Worm (Caenorhabditis elegans) whole organism, midembryonic: Measurements from ENCODE around the gene cyn-17.

Source experiments
- flt-1 ChIP-seq: fragments of 200-800 bp; sonication (Bioruptor generic); IDR thresholded peaks from 2 replicates; pipeline ENCODE4 v1.3.6; 2022; ENCODE audit warnings: missing genetic modification characterization, missing compliant biosample characterization
- ref-1 ChIP-seq: fragments of 200-800 bp; sonication (Bioruptor generic); conservative IDR thresholded peaks from 2 replicates; pipeline ENCODE4 v1.3.6; 2022; ENCODE audit warnings: missing genetic modification reagents, missing genetic modification characterization, missing compliant biosample characterization

DNA sequence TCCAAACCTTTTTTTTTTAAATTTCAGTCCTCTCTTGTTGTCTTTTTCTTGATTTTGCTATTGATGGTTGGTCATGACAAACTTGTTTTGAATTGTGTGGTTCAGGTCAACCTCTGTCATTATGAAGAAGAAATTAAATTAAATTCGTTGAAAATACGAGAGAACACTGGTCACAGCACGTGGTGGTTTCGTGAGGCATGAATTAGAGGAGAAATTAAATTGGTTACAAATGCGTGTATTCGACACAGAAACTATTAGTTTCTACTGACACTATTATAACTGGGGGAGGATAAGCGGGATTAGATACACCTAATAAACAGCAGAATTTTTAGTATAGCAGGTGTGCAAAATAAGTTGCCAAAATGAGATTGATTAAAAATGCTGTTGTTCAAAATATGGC lies 52.6 kb downstream of the cyn-17 start:
- TF ChIP-seq ref-1 (GFP tag; lab: Robert Waterston, UW) (no peak), flt-1 (no peak)
